Worm (Caenorhabditis elegans): ENCODE results near the gene K07C11.8.

ce11 chrV:8178279-8178678 lies 39.4 kb downstream of the K07C11.8 start:
- TF ChIP-seq nhr-11 (tag; optimal IDR thresholded peaks at IDR 0.05) (no peak), nhr-77 (tag; optimal IDR thresholded peaks at IDR 0.05) (no peak), unc-55 (GFP tag; optimal IDR thresholded peaks at IDR 0.05) (no peak), dmd-4 (tag; optimal IDR thresholded peaks at IDR 0.05) (no peak), nhr-25 (tag; optimal IDR thresholded peaks at IDR 0.05) (no peak), unc-62 (GFP tag; optimal IDR thresholded peaks at IDR 0.05) (no peak), aly-2 (tag; optimal IDR thresholded peaks at IDR 0.05) (no peak), ztf-11 (tag; optimal IDR thresholded peaks at IDR 0.05) (no peak), snpc-4 (tag; optimal IDR thresholded peaks at IDR 0.05) (no peak), nhr-23 (tag; optimal IDR thresholded peaks at IDR 0.05) (no peak)

Data from whole organism, L2 larva.